Fruit fly (Drosophila melanogaster) whole organism, wandering third instar larva: ENCODE measurements around the gene skl.

ENCODE experiments used
- CG32264 ChIP-seq: fragments of 200-800 bp; sonication (Bioruptor generic); optimal IDR thresholded peaks from 2 replicates; lab custom pipeline; 2016; ENCODE audit warnings: missing biosample characterization, missing genetic modification characterization
- CG9705 ChIP-seq: fragments of 200-800 bp; sonication (Bioruptor generic); optimal IDR thresholded peaks from 2 replicates; lab custom pipeline; 2018; ENCODE audit warnings: missing biosample characterization, mild to moderate bottlenecking, missing genetic modification characterization
- Myc ChIP-seq: fragments of >200 bp; optimal IDR thresholded peaks from 2 replicates; lab custom pipeline; 2017
- OdsH ChIP-seq: fragments of 200-800 bp; sonication (Bioruptor generic); optimal IDR thresholded peaks from 2 replicates; lab custom pipeline; 2016; ENCODE audit warnings: missing biosample characterization, mild to moderate bottlenecking, missing genetic modification characterization
- Vsx2 ChIP-seq: fragments of 200-300, 225-300 bp; sonication (Bioruptor generic); optimal IDR thresholded peaks from 2 replicates; lab custom pipeline; 2018; ENCODE audit warnings: missing biosample characterization, missing genetic modification characterization; ENCODE audit not compliant: partially characterized antibody
- foxo ChIP-seq, 2 experiments: fragments of 200-800 bp; sonication (Bioruptor generic); optimal IDR thresholded peaks; 2 replicates in 1 of 2; 3 replicates in 1 of 2; lab custom pipeline; 2016 to 2017; ENCODE audit warnings: missing biosample characterization in 2 of 2, missing genetic modification characterization in 2 of 2
- fru ChIP-seq: fragments of 200-800 bp; sonication (Bioruptor generic); optimal IDR thresholded peaks from 3 replicates; lab custom pipeline; 2016; ENCODE audit warnings: missing biosample characterization, mild to moderate bottlenecking, missing genetic modification characterization
- h ChIP-seq: fragments of 200-800 bp; sonication (Bioruptor generic); optimal IDR thresholded peaks from 3 replicates; lab custom pipeline; 2016; ENCODE audit warnings: missing biosample characterization, mild to moderate bottlenecking, missing genetic modification characterization
- lola ChIP-seq: fragments of >200 bp; optimal IDR thresholded peaks from 2 replicates; lab custom pipeline; 2017; ENCODE audit warnings: missing biosample characterization, missing genetic modification characterization
- pan ChIP-seq: fragments of >200 bp; optimal IDR thresholded peaks from 2 replicates; lab custom pipeline; 2017
- psq ChIP-seq: fragments of 200-800 bp; sonication (Bioruptor generic); optimal IDR thresholded peaks from 3 replicates; lab custom pipeline; 2017; ENCODE audit warnings: missing biosample characterization, mild to moderate bottlenecking, missing genetic modification characterization, moderate library complexity
- sage ChIP-seq: fragments of 200-800 bp; sonication (Bioruptor generic); optimal IDR thresholded peaks from 2 replicates; lab custom pipeline; 2016; ENCODE audit warnings: missing biosample characterization, mild to moderate bottlenecking, missing genetic modification characterization
- sv ChIP-seq: fragments of 200-800 bp; sonication (Bioruptor generic); optimal IDR thresholded peaks from 3 replicates; lab custom pipeline; 2016; ENCODE audit warnings: missing biosample characterization, missing genetic modification characterization
- usp ChIP-seq: fragments of >200 bp; optimal IDR thresholded peaks from 2 replicates; lab custom pipeline; 2017; ENCODE audit warnings: missing biosample characterization, missing genetic modification characterization

DNA sequence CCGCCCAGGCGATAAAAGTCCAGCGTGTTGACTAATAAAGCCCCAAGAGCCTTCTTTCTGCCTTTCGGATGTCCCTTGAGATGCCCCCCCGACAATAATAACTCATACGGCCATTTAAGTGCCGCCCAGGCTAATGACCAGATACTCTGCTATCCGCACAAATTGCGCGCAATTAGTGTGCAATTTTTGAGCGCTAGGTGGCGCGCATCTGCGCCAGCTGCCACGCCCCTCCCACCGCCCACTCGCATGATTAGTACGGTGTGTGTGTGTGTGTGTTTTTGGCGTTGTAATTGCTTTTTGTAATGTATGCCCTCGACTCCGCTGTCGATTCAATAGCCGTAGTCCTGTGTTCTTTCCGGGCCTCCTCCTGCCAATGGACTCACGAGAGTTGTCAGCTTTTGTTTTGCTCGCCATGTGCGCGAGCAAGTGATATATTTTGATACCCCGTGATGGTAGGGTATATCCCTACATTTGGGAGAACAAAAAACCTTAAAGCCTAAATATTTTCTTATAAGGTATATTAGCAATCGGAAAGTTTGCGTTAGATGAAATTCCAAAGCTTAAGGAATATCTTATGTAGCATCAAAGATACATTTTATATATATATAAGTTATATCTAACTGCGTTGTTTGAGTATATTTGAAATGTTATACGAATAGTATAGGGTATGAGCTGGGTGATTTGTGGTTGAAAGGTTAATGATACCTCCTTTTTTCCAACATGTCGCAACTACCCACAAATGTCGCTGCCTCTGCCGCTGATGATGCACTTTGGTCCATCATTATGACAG lies 34.0 kb downstream of the skl start:
- no peak for TF ChIP-seq CG9705 (GFP tag; lab: Kevin White, UChicago)
- TF ChIP-seq psq (GFP tag; lab: Kevin White, UChicago): peak; percentile 32
- no peak for TF ChIP-seq Myc (lab: Kevin White, UChicago)
- no peak for TF ChIP-seq usp (GFP tag; lab: Kevin White, UChicago)
- peak; percentile 57 for TF ChIP-seq h (GFP tag; lab: Kevin White, UChicago)
- TF ChIP-seq OdsH (GFP tag; lab: Kevin White, UChicago): peak; percentile 32
- peak in 1 of 2 experiments; percentile 43 for TF ChIP-seq foxo (GFP tag; optimal IDR thresholded peaks at IDR 0.05; lab: Kevin White, UChicago)
- TF ChIP-seq fru (GFP tag; lab: Kevin White, UChicago): no peak
- TF ChIP-seq sage: no peak
- no peak for TF ChIP-seq Vsx2 (GFP tag; lab: Kevin White, UChicago)
- no peak for TF ChIP-seq sv (GFP tag; lab: Kevin White, UChicago)
- no peak for TF ChIP-seq lola
- TF ChIP-seq CG32264 (GFP tag; lab: Kevin White, UChicago): no peak
- TF ChIP-seq pan (lab: Kevin White, UChicago): no peak
